Worm (Caenorhabditis elegans): Measurements from ENCODE around the gene K12D9.1.

K12D9.1 gene

ce11 chrV:3039282-3039681 is 25.0 kb downstream of the K12D9.1 start, which contains the start of gene chpf-2:
Gene chpf-2 (minus strand): TSS chrV:3039382.
- TF ChIP-seq pag-3 (tag; optimal IDR thresholded peaks at IDR 0.05; ENCODE audit: borderline replicate concordance) (no peak), ttx-3 (tag; optimal IDR thresholded peaks at IDR 0.05) (no peak), C08G9.2 (tag; optimal IDR thresholded peaks at IDR 0.05) (no peak), ceh-31 (tag; optimal IDR thresholded peaks at IDR 0.05) (no peak), rnt-1 (tag; optimal IDR thresholded peaks at IDR 0.05) (no peak), eyg-1 (tag; optimal IDR thresholded peaks at IDR 0.05) (no peak), dmd-4 (tag; optimal IDR thresholded peaks at IDR 0.05; ENCODE audit: borderline replicate concordance) (no peak), hlh-8 (tag; optimal IDR thresholded peaks at IDR 0.05) (no peak), ahr-1 (tag; optimal IDR thresholded peaks at IDR 0.05) (no peak), che-1 (tag; optimal IDR thresholded peaks at IDR 0.05) (no peak), madf-2 (tag; optimal IDR thresholded peaks at IDR 0.05) (no peak)

- no peak for TF ChIP-seq hlh-15 (tag; optimal IDR thresholded peaks at IDR 0.05)
- TF ChIP-seq sdc-2 (tag; optimal IDR thresholded peaks at IDR 0.05) = peak; percentile 94
Measured at ce11 chrV:3040930-3041329, 26.6 kb downstream of the K12D9.1 start.

- TF ChIP-seq sdc-2 (tag; optimal IDR thresholded peaks at IDR 0.05) = peak; percentile 47
- no peak for TF ChIP-seq ceh-22 (tag; optimal IDR thresholded peaks at IDR 0.05)
- TF ChIP-seq nhr-11 (tag; optimal IDR thresholded peaks at IDR 0.05) = no peak
- TF ChIP-seq dve-1 (tag; optimal IDR thresholded peaks at IDR 0.05) = no peak
- TF ChIP-seq ceh-9 (tag; optimal IDR thresholded peaks at IDR 0.05) = no peak
Measured at ce11 chrV:3044837-3045236, 30.6 kb downstream of the K12D9.1 start, which contains the start of gene F59D6.1. Gene F59D6.1 (plus strand): TSS chrV:3045137.

- no peak for TF ChIP-seq hlh-6 (tag; optimal IDR thresholded peaks at IDR 0.05)
- TF ChIP-seq K09A11.1 (tag; optimal IDR thresholded peaks at IDR 0.05; ENCODE audit: insufficient read depth) = no peak
- no peak for TF ChIP-seq ttx-3 (tag; optimal IDR thresholded peaks at IDR 0.05)
- no peak for TF ChIP-seq npax-4 (tag; optimal IDR thresholded peaks at IDR 0.05)
- TF ChIP-seq ahr-1 (tag; optimal IDR thresholded peaks at IDR 0.05) = no peak
- TF ChIP-seq elt-2 (tag; optimal IDR thresholded peaks at IDR 0.05) = no peak
- TF ChIP-seq che-1 (tag; optimal IDR thresholded peaks at IDR 0.05) = no peak
- no peak for TF ChIP-seq eyg-1 (tag; optimal IDR thresholded peaks at IDR 0.05)
Measured at ce11 chrV:3046364-3046763, 32.1 kb downstream of the K12D9.1 start.

ce11 chrV:3054254-3054653 is 40.0 kb downstream of the K12D9.1 start, which contains the start of gene C50H11.8:
Gene C50H11.8 (plus strand): TSS chrV:3054554.
- TF ChIP-seq gmeb-2 (tag; optimal IDR thresholded peaks at IDR 0.05) = no peak
- TF ChIP-seq ceh-45 (GFP tag; IDR thresholded peaks at IDR 0.05) = no peak
- TF ChIP-seq ceh-9 (tag; optimal IDR thresholded peaks at IDR 0.05) = no peak
- no peak for TF ChIP-seq fkh-6 (tag; optimal IDR thresholded peaks at IDR 0.05)
- no peak for TF ChIP-seq sox-4 (tag; optimal IDR thresholded peaks at IDR 0.05)
- TF ChIP-seq nfya-1 (tag; optimal IDR thresholded peaks at IDR 0.05) = no peak
- no peak for TF ChIP-seq pax-1 (tag; optimal IDR thresholded peaks at IDR 0.05)
- TF ChIP-seq F13H6.1 (tag; optimal IDR thresholded peaks at IDR 0.05) = no peak
- no peak for TF ChIP-seq elt-4 (tag; optimal IDR thresholded peaks at IDR 0.05)
- TF ChIP-seq ref-2 (tag; optimal IDR thresholded peaks at IDR 0.05) = no peak
- TF ChIP-seq tbx-2 (tag; optimal IDR thresholded peaks at IDR 0.05) = no peak
- no peak for TF ChIP-seq ceh-30 (tag; optimal IDR thresholded peaks at IDR 0.05)
- TF ChIP-seq ttx-3 (tag; optimal IDR thresholded peaks at IDR 0.05) = no peak

ce11 chrV:3058996-3059395 is 44.7 kb downstream of the K12D9.1 start, which contains the start of gene str-244:
Gene str-244 (minus strand): TSS chrV:3059096.
- TF ChIP-seq ceh-22 (tag; optimal IDR thresholded peaks at IDR 0.05) (no peak), ets-4 (tag; optimal IDR thresholded peaks at IDR 0.05) (no peak), fkh-10 (GFP tag; optimal IDR thresholded peaks at IDR 0.05) (no peak), pha-4 (tag; optimal IDR thresholded peaks at IDR 0.05) (no peak), ztf-16 (tag; optimal IDR thresholded peaks at IDR 0.05) (no peak)

Data from whole organism, late embryonic.